Fruit fly (Drosophila melanogaster): ENCODE results near the gene Vps53.

- TF ChIP-seq Myc (optimal IDR thresholded peaks at IDR 0.05) (no peak), insv (optimal IDR thresholded peaks at IDR 0.05) (no peak), Sin3A (optimal IDR thresholded peaks at IDR 0.05) (no peak), psq (optimal IDR thresholded peaks at IDR 0.05) (no peak)
These were observed 24.4 kb downstream of the Vps53 start, which contains the start of gene Traf4 for dm6 chr2L:4361438-4361975.
